Worm (Caenorhabditis elegans) whole organism, dauer: ENCODE results near the gene srx-129.

ENCODE experiments used
- unc-62 ChIP-seq: sonication (generic microtip); optimal IDR thresholded peaks from 2 replicates; lab custom pipeline; 2017; ENCODE audit warnings: missing biosample characterization, missing genetic modification reagents, missing genetic modification characterization

Gene srx-129

ce11 chrV:13866353-13866752, 32.3 kb downstream of the srx-129 start, which contains the start of gene nhr-175:
Gene nhr-175, plus strand, starts transcription at chrV:13866691.
- TF ChIP-seq unc-62 (GFP tag; lab: Kevin White, UChicago), result no peak

DNA sequence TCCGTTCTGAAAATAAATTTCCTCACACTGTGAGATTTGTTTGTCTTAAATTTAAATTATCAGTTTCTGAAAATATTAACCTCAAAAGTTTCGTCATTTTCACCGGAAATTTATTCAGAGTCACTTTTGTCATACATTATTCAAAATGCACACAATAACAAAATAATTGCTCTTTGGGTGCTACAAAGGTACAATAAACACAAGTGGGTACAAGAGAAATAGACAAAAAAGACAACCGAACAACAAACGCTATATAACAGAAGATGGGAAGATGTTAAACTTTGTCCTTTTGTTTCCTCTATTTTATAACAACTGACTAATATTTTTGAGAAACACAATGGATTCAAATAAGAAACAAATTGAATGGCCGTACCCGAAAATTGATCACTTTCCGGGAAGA, 35.5 kb downstream of the srx-129 start:
- TF ChIP-seq unc-62 (GFP tag; lab: Kevin White, UChicago), result no peak

DNA sequence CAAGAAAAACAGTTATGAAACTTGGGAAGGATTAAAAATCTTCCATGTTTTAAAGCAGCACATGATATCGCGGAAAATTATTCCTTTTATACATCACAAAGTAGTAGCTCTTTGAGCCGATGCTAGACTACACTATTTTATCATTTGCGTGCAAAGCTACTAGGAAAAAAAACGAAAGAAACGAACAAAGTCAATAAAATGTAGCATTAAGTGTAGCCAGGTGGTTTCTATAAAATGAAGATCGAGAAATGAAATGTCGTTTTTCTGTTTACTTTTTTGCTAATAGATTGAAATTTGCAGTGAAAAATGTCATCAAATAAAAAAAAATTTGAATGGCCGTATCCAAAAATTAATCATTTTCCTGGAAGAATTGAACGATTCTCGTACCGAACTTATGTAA, 38.8 kb downstream of the srx-129 start, which contains the start of gene cpt-5:
TSS of gene cpt-5 (plus strand) at position 301 of the 400 bp plus-strand sequence.
- no peak for TF ChIP-seq unc-62 (GFP tag; lab: Kevin White, UChicago)

DNA sequence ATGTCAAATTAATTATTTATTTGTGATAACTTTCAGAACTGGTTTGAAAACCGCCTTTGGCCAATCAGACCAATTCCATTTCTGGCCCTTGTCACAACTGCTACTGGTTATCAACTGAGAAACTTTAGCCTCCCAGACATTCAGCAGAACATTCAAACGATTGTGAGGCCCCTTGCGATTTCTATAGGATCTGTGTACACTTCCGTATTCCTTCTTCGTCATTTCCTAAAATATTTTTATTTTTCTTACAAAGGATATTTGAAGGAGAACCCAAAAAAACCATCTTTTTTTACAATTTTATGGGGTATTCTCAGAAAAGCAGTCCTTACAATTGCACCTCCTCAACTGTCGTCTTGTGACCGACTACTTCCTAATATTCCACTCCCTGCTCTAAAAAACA, 39.3 kb downstream of the srx-129 start:
- no peak for TF ChIP-seq unc-62 (GFP tag; lab: Kevin White, UChicago)

ce11 chrV:13876529-13876928, 42.5 kb downstream of the srx-129 start, which contains the start of gene T22G5.1:
Gene T22G5.1, plus strand, starts transcription at chrV:13876829.
- TF ChIP-seq unc-62 (GFP tag; lab: Kevin White, UChicago), result no peak

DNA sequence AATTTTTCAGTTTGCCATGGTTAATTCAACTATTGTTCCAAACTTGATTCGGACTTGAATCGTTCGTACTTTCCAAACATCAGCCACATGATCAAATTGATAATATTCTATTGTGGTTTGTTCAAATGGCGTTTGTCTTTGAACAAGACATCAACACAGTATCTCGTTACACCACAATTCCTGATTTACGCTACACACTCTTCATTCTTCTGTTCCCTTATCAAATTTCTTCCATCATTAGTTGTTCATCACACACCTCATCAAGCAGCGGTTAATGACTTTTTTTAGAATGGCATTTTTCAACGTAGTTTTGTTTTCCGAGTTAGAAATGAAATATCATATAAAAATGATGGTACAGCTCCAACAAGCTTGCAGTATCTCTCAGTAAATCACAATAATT, 44.2 kb downstream of the srx-129 start:
- TF ChIP-seq unc-62 (GFP tag; lab: Kevin White, UChicago), result no peak

- TF ChIP-seq unc-62 (GFP tag; lab: Kevin White, UChicago), result no peak
Observed at ce11 chrV:13879241-13879640, 45.2 kb downstream of the srx-129 start, which contains the start of gene lbp-7. Gene lbp-7, plus strand, starts transcription at chrV:13879552.

DNA sequence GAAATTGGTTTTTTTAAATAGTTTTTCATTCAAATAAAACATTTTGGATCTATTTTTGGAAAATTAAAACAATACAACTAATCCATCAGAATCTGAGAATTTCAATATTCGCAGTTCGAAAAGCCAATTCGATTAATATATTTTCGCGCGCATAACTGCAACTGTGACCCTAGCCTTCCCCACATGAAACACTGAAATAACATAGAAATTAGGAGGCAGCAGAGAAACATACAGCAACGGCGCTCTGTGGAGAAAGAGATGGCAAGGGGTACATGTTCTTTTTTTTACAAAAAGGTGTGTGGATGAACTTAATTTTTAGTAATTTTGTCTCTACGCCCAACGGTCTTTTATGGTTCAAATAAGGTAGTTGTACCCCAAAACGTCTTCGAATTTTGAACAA, 46.1 kb downstream of the srx-129 start:
- TF ChIP-seq unc-62 (GFP tag; lab: Kevin White, UChicago), result no peak

DNA sequence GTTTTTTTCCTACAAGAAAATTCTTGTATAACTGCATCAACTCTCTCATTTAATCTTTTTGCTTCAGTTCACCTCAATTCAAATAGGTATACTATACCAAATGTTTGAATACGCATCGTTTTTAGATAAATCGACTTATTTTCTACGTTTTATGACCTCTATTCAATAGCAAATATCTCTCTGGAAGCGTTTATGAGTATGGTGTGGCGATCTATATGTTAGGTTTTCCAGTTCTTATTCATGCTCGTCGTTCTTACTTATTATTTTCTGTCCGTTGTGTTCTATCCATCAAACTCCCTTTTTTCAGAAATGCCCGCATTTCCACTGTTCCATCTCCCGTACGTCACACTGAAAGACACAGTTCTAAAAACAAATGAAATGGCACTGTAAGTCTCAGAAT, 46.6 kb downstream of the srx-129 start, which contains the start of gene T22G5.3:
TSS of gene T22G5.3 (plus strand) at position 301 of the 400 bp plus-strand sequence.
- TF ChIP-seq unc-62 (GFP tag; lab: Kevin White, UChicago), result no peak
